Worm (Caenorhabditis elegans): ENCODE data around the gene Y43C5A.4.

Gene Y43C5A.4

ce11 chrIV:10261061-10261460 lies 16.8 kb upstream of the Y43C5A.4 start:
- no peak for TF ChIP-seq blmp-1 (tag; optimal IDR thresholded peaks at IDR 0.05)
- peak; percentile 63 for TF ChIP-seq elt-3 (tag; optimal IDR thresholded peaks at IDR 0.05)
- no peak for TF ChIP-seq zip-8 (tag; optimal IDR thresholded peaks at IDR 0.05)
- no peak for TF ChIP-seq flh-1 (GFP tag; optimal IDR thresholded peaks at IDR 0.05)
- peak; percentile 99 for TF ChIP-seq elt-1 (tag; optimal IDR thresholded peaks at IDR 0.05; ENCODE audit: borderline replicate concordance, insufficient read depth)
- no peak for TF ChIP-seq tbx-8 (GFP tag; optimal IDR thresholded peaks at IDR 0.05)
- TF ChIP-seq pha-4 (tag; optimal IDR thresholded peaks at IDR 0.05), result no peak
- TF ChIP-seq mab-5 (tag; optimal IDR thresholded peaks at IDR 0.05), result no peak
- no peak for TF ChIP-seq nhr-2 (tag; optimal IDR thresholded peaks at IDR 0.05)
- TF ChIP-seq ceh-39 (tag; optimal IDR thresholded peaks at IDR 0.05), result no peak

ce11 chrIV:10269137-10269933 lies 8.5 kb upstream of the Y43C5A.4 start, which contains the start of the genes nspd-7 and Y43C5A.2:
nspd-7 (minus strand) TSS chrIV:10269187.
Y43C5A.2 (plus strand) TSS chrIV:10269883.
- TF ChIP-seq nhr-12 (tag; optimal IDR thresholded peaks at IDR 0.05) (no peak), snpc-4 (tag; optimal IDR thresholded peaks at IDR 0.05) (no peak), ham-2 (GFP tag; optimal IDR thresholded peaks at IDR 0.05) (no peak), M03D4.4 (tag; optimal IDR thresholded peaks at IDR 0.05) (no peak), nhr-237 (tag; optimal IDR thresholded peaks at IDR 0.05) (no peak), cnd-1 (tag; optimal IDR thresholded peaks at IDR 0.05) (no peak), nhr-28 (tag; optimal IDR thresholded peaks at IDR 0.05) (no peak), ces-1 (GFP tag; optimal IDR thresholded peaks at IDR 0.05) (no peak)

ce11 chrIV:10273360-10273759 lies 4.5 kb upstream of the Y43C5A.4 start:
- TF ChIP-seq nhr-2 (tag; optimal IDR thresholded peaks at IDR 0.05), result no peak
- no peak for TF ChIP-seq nhr-76 (tag; optimal IDR thresholded peaks at IDR 0.05)
- no peak for TF ChIP-seq nhr-12 (tag; optimal IDR thresholded peaks at IDR 0.05)

ce11 chrIV:10273781-10274313 lies 4.0 kb upstream of the Y43C5A.4 start, which contains the start of gene Y43C5A.3:
Y43C5A.3 (plus strand) TSS chrIV:10274036.
- TF ChIP-seq sptf-1 (tag; optimal IDR thresholded peaks at IDR 0.05), result no peak
- no peak for TF ChIP-seq unc-39 (tag; optimal IDR thresholded peaks at IDR 0.05)
- no peak for TF ChIP-seq lsy-2 (tag; optimal IDR thresholded peaks at IDR 0.05)
- TF ChIP-seq lin-32 (GFP tag; optimal IDR thresholded peaks at IDR 0.05), result no peak
- no peak for TF ChIP-seq drap-1 (GFP tag; optimal IDR thresholded peaks at IDR 0.05)
- no peak for TF ChIP-seq ceh-39 (tag; optimal IDR thresholded peaks at IDR 0.05)
- TF ChIP-seq mep-1 (tag; optimal IDR thresholded peaks at IDR 0.05), result no peak
- no peak for TF ChIP-seq zip-8 (tag; optimal IDR thresholded peaks at IDR 0.05)
- no peak for TF ChIP-seq blmp-1 (tag; optimal IDR thresholded peaks at IDR 0.05)
- no peak for TF ChIP-seq flh-1 (GFP tag; optimal IDR thresholded peaks at IDR 0.05)
- no peak for TF ChIP-seq unc-62 (GFP tag; optimal IDR thresholded peaks at IDR 0.05)
- no peak for TF ChIP-seq ces-1 (GFP tag; optimal IDR thresholded peaks at IDR 0.05)
- no peak for TF ChIP-seq nhr-76 (tag; optimal IDR thresholded peaks at IDR 0.05)
- TF ChIP-seq ham-2 (GFP tag; optimal IDR thresholded peaks at IDR 0.05), result no peak

ce11 chrIV:10275050-10275449 lies 2.8 kb upstream of the Y43C5A.4 start:
- no peak for TF ChIP-seq lsy-2 (tag; optimal IDR thresholded peaks at IDR 0.05)
- TF ChIP-seq lin-13 (tag; optimal IDR thresholded peaks at IDR 0.05), result no peak
- TF ChIP-seq snpc-4 (tag; optimal IDR thresholded peaks at IDR 0.05), result no peak
- TF ChIP-seq nhr-12 (tag; optimal IDR thresholded peaks at IDR 0.05), result no peak
- no peak for TF ChIP-seq unc-120 (tag; optimal IDR thresholded peaks at IDR 0.05; ENCODE audit: poor library complexity, severe bottlenecking)
- TF ChIP-seq elt-1 (tag; optimal IDR thresholded peaks at IDR 0.05; ENCODE audit: borderline replicate concordance, insufficient read depth), result no peak
- no peak for TF ChIP-seq sptf-1 (tag; optimal IDR thresholded peaks at IDR 0.05)
- no peak for TF ChIP-seq flh-1 (GFP tag; optimal IDR thresholded peaks at IDR 0.05)
- no peak for TF ChIP-seq nhr-237 (tag; optimal IDR thresholded peaks at IDR 0.05)
- TF ChIP-seq ztf-11 (tag; optimal IDR thresholded peaks at IDR 0.05), result no peak
- no peak for TF ChIP-seq elt-3 (tag; optimal IDR thresholded peaks at IDR 0.05)
- no peak for TF ChIP-seq ceh-39 (tag; optimal IDR thresholded peaks at IDR 0.05)
- TF ChIP-seq blmp-1 (tag; optimal IDR thresholded peaks at IDR 0.05), result no peak
- TF ChIP-seq nhr-2 (tag; optimal IDR thresholded peaks at IDR 0.05), result no peak
- no peak for TF ChIP-seq hlh-1 (tag; optimal IDR thresholded peaks at IDR 0.05)
- no peak for TF ChIP-seq unc-39 (tag; optimal IDR thresholded peaks at IDR 0.05)
- no peak for TF ChIP-seq ceh-83 (GFP tag; optimal IDR thresholded peaks at IDR 0.05)
- no peak for TF ChIP-seq nhr-76 (tag; optimal IDR thresholded peaks at IDR 0.05)
- no peak for TF ChIP-seq ham-2 (GFP tag; optimal IDR thresholded peaks at IDR 0.05)
- TF ChIP-seq sem-2 (GFP tag; optimal IDR thresholded peaks at IDR 0.05), result no peak
